Worm (Caenorhabditis elegans): ENCODE measurements around the gene R151.8.

DNA sequence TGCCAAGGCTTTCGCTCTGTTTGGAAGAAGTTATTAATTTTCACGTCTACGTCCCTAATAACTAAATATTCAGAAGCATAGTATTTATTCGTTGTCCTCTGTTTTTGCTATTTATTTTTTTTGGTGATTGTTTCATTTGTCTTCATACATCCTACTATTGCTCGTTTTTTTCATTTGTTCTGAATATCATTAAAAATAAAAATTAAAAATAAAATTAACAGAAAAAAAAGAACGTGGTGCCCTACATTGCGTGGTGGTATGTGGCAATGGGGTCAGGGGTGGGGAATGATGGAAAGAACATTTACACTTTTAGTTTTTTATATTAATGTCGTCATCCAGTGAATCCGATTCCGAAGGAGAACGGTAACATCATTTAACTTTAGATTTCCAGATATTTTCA, 11.5 kb upstream of the R151.8 start, which contains the start of gene ztf-31:
- TF ChIP-seq ZK337.2 (GFP tag; IDR thresholded peaks at IDR 0.05) (no peak), Y75B8A.6 (GFP tag; IDR thresholded peaks at IDR 0.05) (no peak), fkh-10 (GFP tag; optimal IDR thresholded peaks at IDR 0.05) (no peak), duxl-1 (tag; optimal IDR thresholded peaks at IDR 0.05; ENCODE audit: poor library complexity) (no peak), lin-13 (GFP tag; optimal IDR thresholded peaks at IDR 0.05) (no peak), mep-1 (tag; optimal IDR thresholded peaks at IDR 0.05) (no peak)

All from whole organism, L4 larva.